Fruit fly (Drosophila melanogaster) whole organism, embryonic: ENCODE measurements around the gene CG5934.

Source experiments
- ATbp ChIP-seq: fragments of 200-800 bp; sonication (Bioruptor generic); optimal IDR thresholded peaks from 2 replicates; lab custom pipeline; 2017; ENCODE audit warnings: missing biosample characterization, mild to moderate bottlenecking, missing genetic modification characterization, missing genetic modification reagents
- Ada2b ChIP-seq: fragments of 200-800 bp; sonication (Bioruptor generic); IDR thresholded peaks from 2 replicates; pipeline ENCODE4 v1.3.6; 2022; ENCODE audit warnings: missing biosample characterization, missing genetic modification characterization
- Adf1 ChIP-seq: fragments of 200-800 bp; sonication (Bioruptor generic); IDR thresholded peaks from 2 replicates; pipeline ENCODE4 v1.3.6; 2022; ENCODE audit warnings: missing biosample characterization, missing genetic modification characterization
- CG1024 ChIP-seq: fragments of 200-800 bp; sonication (Bioruptor generic); IDR thresholded peaks from 2 replicates; pipeline ENCODE4 v1.3.6; 2022; ENCODE audit warnings: missing biosample characterization, missing genetic modification characterization
- CG10366 ChIP-seq: fragments of 200-800 bp; sonication (Bioruptor generic); IDR thresholded peaks from 2 replicates; pipeline ENCODE4 v1.3.6; 2022; ENCODE audit warnings: missing biosample characterization, missing genetic modification characterization
- CG12104 ChIP-seq: fragments of 200-800 bp; sonication (Bioruptor generic); optimal IDR thresholded peaks from 3 replicates; lab custom pipeline; 2016; ENCODE audit warnings: missing biosample characterization, missing genetic modification characterization
- CG1233 ChIP-seq: fragments of 200-800 bp; sonication (Bioruptor generic); optimal IDR thresholded peaks from 4 replicates; lab custom pipeline; 2018; ENCODE audit warnings: missing biosample characterization, mild to moderate bottlenecking, missing genetic modification characterization
- CG12659 ChIP-seq: fragments of 200-800 bp; sonication (Bioruptor generic); optimal IDR thresholded peaks from 3 replicates; lab custom pipeline; 2017; ENCODE audit warnings: mild to moderate bottlenecking, missing biosample characterization, missing genetic modification reagents, missing genetic modification characterization
- CG12744 ChIP-seq: fragments of 200-800 bp; sonication (Bioruptor generic); optimal IDR thresholded peaks from 2 replicates; lab custom pipeline; 2016; ENCODE audit warnings: missing biosample characterization, missing genetic modification characterization
- CG13424 ChIP-seq: fragments of 200-800 bp; sonication (Bioruptor generic); optimal IDR thresholded peaks from 2 replicates; lab custom pipeline; 2019; ENCODE audit warnings: missing biosample characterization, mild to moderate bottlenecking, missing genetic modification characterization, moderate library complexity
- CG1529 ChIP-seq: fragments of 200-800 bp; sonication (Bioruptor generic); optimal IDR thresholded peaks from 3 replicates; lab custom pipeline; 2018; ENCODE audit warnings: missing biosample characterization, missing genetic modification characterization
- CG15479 ChIP-seq: fragments of 200-800 bp; sonication (Bioruptor generic); optimal IDR thresholded peaks from 3 replicates; lab custom pipeline; 2019; ENCODE audit warnings: missing biosample characterization, mild to moderate bottlenecking, missing genetic modification characterization, moderate library complexity
- CG16815 ChIP-seq: fragments of 200-800 bp; sonication (Bioruptor generic); optimal IDR thresholded peaks from 3 replicates; lab custom pipeline; 2017; ENCODE audit warnings: missing biosample characterization, mild to moderate bottlenecking, missing genetic modification characterization
- CG17912 ChIP-seq: fragments of 200-800 bp; sonication (Bioruptor generic); optimal IDR thresholded peaks from 2 replicates; lab custom pipeline; 2018; ENCODE audit warnings: missing biosample characterization, mild to moderate bottlenecking, missing genetic modification characterization
- CG2875 ChIP-seq: fragments of 200-800 bp; sonication (Bioruptor generic); optimal IDR thresholded peaks from 2 replicates; lab custom pipeline; 2017; ENCODE audit warnings: missing biosample characterization, mild to moderate bottlenecking, missing genetic modification characterization, missing genetic modification reagents
- CG34376 ChIP-seq: fragments of 200-800 bp; sonication (Bioruptor generic); optimal IDR thresholded peaks from 2 replicates; lab custom pipeline; 2018; ENCODE audit warnings: missing biosample characterization, mild to moderate bottlenecking, missing genetic modification characterization
- CG42726 ChIP-seq: fragments of 200-800 bp; sonication (Bioruptor generic); IDR thresholded peaks from 2 replicates; pipeline ENCODE4 v1.3.6; 2022; ENCODE audit warnings: missing biosample characterization, missing genetic modification characterization; ENCODE audit not compliant: partially characterized antibody
- CG4360 ChIP-seq: fragments of 200-800 bp; sonication (Bioruptor generic); IDR thresholded peaks from 2 replicates; pipeline ENCODE4 v1.3.6; 2022; ENCODE audit warnings: missing biosample characterization, missing genetic modification characterization
- CG6683 ChIP-seq: fragments of 200-800 bp; sonication (Bioruptor generic); optimal IDR thresholded peaks from 2 replicates; lab custom pipeline; 2017; ENCODE audit warnings: missing biosample characterization, mild to moderate bottlenecking, missing genetic modification characterization, missing genetic modification reagents
- CG6813 ChIP-seq: fragments of 200-800 bp; sonication (Bioruptor generic); optimal IDR thresholded peaks from 2 replicates; lab custom pipeline; 2017; ENCODE audit warnings: missing biosample characterization, missing genetic modification characterization, mild to moderate bottlenecking, moderate library complexity, missing genetic modification reagents
- CG7786 ChIP-seq: fragments of 200-800 bp; sonication (Bioruptor generic); optimal IDR thresholded peaks from 2 replicates; lab custom pipeline; 2016; ENCODE audit warnings: missing biosample characterization, missing genetic modification characterization
- CG8478 ChIP-seq: fragments of >200 bp; optimal IDR thresholded peaks from 2 replicates; lab custom pipeline; 2018
- Chrac-16 ChIP-seq: fragments of 200-800 bp; sonication (Bioruptor generic); optimal IDR thresholded peaks from 3 replicates; lab custom pipeline; 2016; ENCODE audit warnings: missing biosample characterization, missing genetic modification characterization
- Drgx ChIP-seq: fragments of 200-800 bp; sonication (Bioruptor generic); IDR thresholded peaks from 2 replicates; pipeline ENCODE4 v1.3.6; 2022; ENCODE audit warnings: missing biosample characterization, missing genetic modification characterization
- Eip74EF ChIP-seq, 2 experiments: fragments of 200-800 bp in 1 of 2; fragments of >200 bp in 1 of 2; sonication (Bioruptor generic) in 1 of 2; optimal IDR thresholded peaks; 2 replicates each; lab custom pipeline; 2017 to 2019; ENCODE audit warnings: missing biosample characterization in 2 of 2, missing genetic modification characterization in 2 of 2, mild to moderate bottlenecking in 1 of 2, moderate library complexity in 1 of 2
- Fer1 ChIP-seq: fragments of 200-800 bp; sonication (Bioruptor generic); optimal IDR thresholded peaks from 2 replicates; lab custom pipeline; 2017; ENCODE audit warnings: missing biosample characterization, mild to moderate bottlenecking, missing genetic modification characterization
- HHEX ChIP-seq: fragments of 200-800 bp; sonication (Bioruptor generic); optimal IDR thresholded peaks from 3 replicates; lab custom pipeline; 2017; ENCODE audit warnings: missing biosample characterization, mild to moderate bottlenecking, missing genetic modification characterization, missing genetic modification reagents
- HmgD ChIP-seq: fragments of 200-800 bp; sonication (Bioruptor generic); optimal IDR thresholded peaks from 3 replicates; lab custom pipeline; 2016; ENCODE audit warnings: missing biosample characterization, missing genetic modification characterization
- HmgZ ChIP-seq: fragments of 200-800 bp; sonication (Bioruptor generic); optimal IDR thresholded peaks from 2 replicates; lab custom pipeline; 2018; ENCODE audit warnings: missing biosample characterization, mild to moderate bottlenecking, missing genetic modification characterization
- Hr39 ChIP-seq: fragments of >200 bp; optimal IDR thresholded peaks from 2 replicates; lab custom pipeline; 2017
- Lpt ChIP-seq: fragments of >200 bp; optimal IDR thresholded peaks from 2 replicates; lab custom pipeline; 2018; ENCODE audit warnings: missing biosample characterization, missing genetic modification characterization
- Med ChIP-seq: fragments of 200-800 bp; sonication (Bioruptor generic); peaks from one replicate; lab custom pipeline; 2016; ENCODE audit warnings: missing biosample characterization, missing genetic modification characterization, mild to moderate bottlenecking, inconsistent platforms, moderate library complexity
- Opbp ChIP-seq: fragments of 200-800 bp; sonication (Bioruptor generic); IDR thresholded peaks from 3 replicates; pipeline ENCODE4 v1.3.6; 2022; ENCODE audit warnings: missing biosample characterization, missing genetic modification characterization; ENCODE audit not compliant: partially characterized antibody
- Optix ChIP-seq: fragments of 200-800 bp; sonication (Bioruptor generic); IDR thresholded peaks from 3 replicates; pipeline ENCODE4 v1.3.6; 2022; ENCODE audit warnings: missing biosample characterization, missing genetic modification characterization
- Sin3A ChIP-seq: fragments of >200 bp; optimal IDR thresholded peaks from 2 replicates; lab custom pipeline; 2018
- Xrp1 ChIP-seq: fragments of 200-800 bp; sonication (Bioruptor generic); IDR thresholded peaks from 2 replicates; pipeline ENCODE4 v1.3.6; 2022; ENCODE audit warnings: missing biosample characterization, missing genetic modification characterization
- az2 ChIP-seq: fragments of 200-800 bp; sonication (Bioruptor generic); optimal IDR thresholded peaks from 3 replicates; lab custom pipeline; 2016; ENCODE audit warnings: missing biosample characterization, missing genetic modification characterization
- bsh ChIP-seq, 2 experiments: fragments of 200-800 bp; sonication (Bioruptor generic); optimal IDR thresholded peaks; 2 replicates each; lab custom pipeline; 2017 to 2018; ENCODE audit warnings: mild to moderate bottlenecking in 2 of 2, missing biosample characterization in 2 of 2, missing genetic modification characterization in 2 of 2, moderate library complexity in 1 of 2
- cg ChIP-seq: fragments of 200-800 bp; sonication (Bioruptor generic); optimal IDR thresholded peaks from 3 replicates; lab custom pipeline; 2019; ENCODE audit warnings: missing biosample characterization, mild to moderate bottlenecking, missing genetic modification characterization, moderate library complexity
- chn ChIP-seq: fragments of 200-800 bp; sonication (Bioruptor generic); optimal IDR thresholded peaks from 2 replicates; lab custom pipeline; 2016; ENCODE audit warnings: missing biosample characterization, missing genetic modification characterization
- crol ChIP-seq: fragments of 200-800 bp; sonication (Bioruptor generic); IDR thresholded peaks from 2 replicates; pipeline ENCODE4 v1.3.6; 2022; ENCODE audit warnings: missing biosample characterization, missing genetic modification characterization
- lbe ChIP-seq: fragments of 200-800 bp; sonication (Bioruptor generic); optimal IDR thresholded peaks from 2 replicates; lab custom pipeline; 2016; ENCODE audit warnings: missing biosample characterization, mild to moderate bottlenecking, missing genetic modification characterization
- mirr ChIP-seq: fragments of 200-800 bp; sonication (Bioruptor generic); optimal IDR thresholded peaks from 3 replicates; lab custom pipeline; 2018; ENCODE audit warnings: missing biosample characterization, mild to moderate bottlenecking, missing genetic modification characterization
- phol ChIP-seq: fragments of 200-800 bp; sonication (Bioruptor generic); optimal IDR thresholded peaks from 3 replicates; lab custom pipeline; 2018; ENCODE audit warnings: missing biosample characterization, mild to moderate bottlenecking, missing genetic modification characterization, moderate library complexity
- run ChIP-seq: fragments of 200-800 bp; sonication (Bioruptor generic); optimal IDR thresholded peaks from 3 replicates; lab custom pipeline; 2018; ENCODE audit warnings: missing biosample characterization, mild to moderate bottlenecking, missing genetic modification characterization
- sens ChIP-seq: fragments of 200-800 bp; sonication (Bioruptor generic); peaks from one replicate; lab custom pipeline; 2016; ENCODE audit warnings: missing biosample characterization, missing genetic modification characterization
- sna ChIP-seq: fragments of 200-800 bp; sonication (Bioruptor generic); IDR thresholded peaks from 2 replicates; pipeline ENCODE4 v1.3.6; 2022; ENCODE audit warnings: missing biosample characterization, missing genetic modification characterization; ENCODE audit not compliant: partially characterized antibody
- sug ChIP-seq: fragments of 200-800 bp; optimal IDR thresholded peaks from 2 replicates; lab custom pipeline; 2019; ENCODE audit warnings: missing biosample characterization, mild to moderate bottlenecking, missing genetic modification characterization, moderate library complexity
- toy ChIP-seq: fragments of 200-800 bp; sonication (Bioruptor generic); IDR thresholded peaks from 2 replicates; pipeline ENCODE4 v1.3.6; 2022; ENCODE audit warnings: missing biosample characterization, missing genetic modification characterization
- wek ChIP-seq: fragments of 200-800 bp; sonication (Bioruptor generic); optimal IDR thresholded peaks from 3 replicates; lab custom pipeline; 2018; ENCODE audit warnings: missing biosample characterization, mild to moderate bottlenecking, missing genetic modification characterization, moderate library complexity

Gene CG5934

dm6 chr3R:27253921-27254376 lies 19.6 kb upstream of the CG5934 start:
- TF ChIP-seq Sin3A (lab: Kevin White, UChicago): no peak
- TF ChIP-seq CG4360 (GFP tag; lab: Robert Waterston, UW): 0 out of 2 replicates have a peak, but pooled peaks have one; percentile 32
- TF ChIP-seq Opbp (GFP tag; lab: Robert Waterston, UW): no peak
- no peak for TF ChIP-seq CG42726 (GFP tag; lab: Robert Waterston, UW)
- no peak for TF ChIP-seq CG8478 (lab: Kevin White, UChicago)
- TF ChIP-seq phol (tag; lab: Kevin White, UChicago): no peak
- TF ChIP-seq Drgx (GFP tag; lab: Robert Waterston, UW): no peak
- no peak for TF ChIP-seq sna (GFP tag; lab: Robert Waterston, UW)
- no peak for TF ChIP-seq chn (GFP tag; lab: Kevin White, UChicago)
- no peak for TF ChIP-seq run (tag; lab: Kevin White, UChicago)
- no peak for TF ChIP-seq CG6683 (GFP tag; lab: Kevin White, UChicago)
- TF ChIP-seq Med (GFP tag; lab: Kevin White, UChicago): peak; percentile 49
- no peak for TF ChIP-seq Lpt (GFP tag; lab: Kevin White, UChicago)
- TF ChIP-seq Fer1 (GFP tag; lab: Kevin White, UChicago): no peak
- peak; percentile 24; the same call in 1 of the 2 replicates for TF ChIP-seq Xrp1
- no peak for TF ChIP-seq CG13424 (tag; lab: Kevin White, UChicago)
- no peak for TF ChIP-seq CG12659 (GFP tag; lab: Kevin White, UChicago)
- no peak for TF ChIP-seq crol (GFP tag; lab: Robert Waterston, UW)
- TF ChIP-seq toy (GFP tag; lab: Robert Waterston, UW): no peak
- TF ChIP-seq sens: peak; percentile 79
- TF ChIP-seq CG10366 (GFP tag; lab: Robert Waterston, UW): no peak
- peak in 1 of 2 experiments; percentile 52 for TF ChIP-seq bsh (GFP tag; optimal IDR thresholded peaks at IDR 0.05; lab: Kevin White, UChicago)
- no peak for TF ChIP-seq CG34376 (GFP tag; lab: Kevin White, UChicago)
- peak; percentile 28 for TF ChIP-seq CG1233 (GFP tag; lab: Kevin White, UChicago)
- TF ChIP-seq HmgD (GFP tag; lab: Kevin White, UChicago): no peak
- peak; percentile 41 for TF ChIP-seq CG2875
- TF ChIP-seq mirr: peak; percentile 32
- TF ChIP-seq Chrac-16 (GFP tag; lab: Kevin White, UChicago): no peak
- TF ChIP-seq Optix (GFP tag; lab: Robert Waterston, UW): no peak
- TF ChIP-seq CG15479 (GFP tag; lab: Kevin White, UChicago): peak; percentile 11
- TF ChIP-seq Ada2b (GFP tag; lab: Robert Waterston, UW): no peak
- no peak for TF ChIP-seq HHEX (GFP tag; lab: Kevin White, UChicago)
- TF ChIP-seq lbe (GFP tag; lab: Kevin White, UChicago): no peak
- peak; percentile 31 for TF ChIP-seq CG6813
- no peak for TF ChIP-seq CG12744
- TF ChIP-seq ATbp: peak; percentile 61
- no peak for TF ChIP-seq Eip74EF (GFP tag; optimal IDR thresholded peaks at IDR 0.05; lab: Kevin White, UChicago)
- no peak for TF ChIP-seq Adf1 (GFP tag; lab: Robert Waterston, UW)
- TF ChIP-seq wek (GFP tag; lab: Kevin White, UChicago): peak; percentile 22
- TF ChIP-seq CG12104: no peak
- TF ChIP-seq Hr39 (lab: Kevin White, UChicago): no peak
- TF ChIP-seq CG1529 (GFP tag; lab: Kevin White, UChicago): no peak
- peak; percentile 3 for TF ChIP-seq cg (GFP tag; lab: Kevin White, UChicago)
- TF ChIP-seq CG7786 (GFP tag; lab: Kevin White, UChicago): no peak
- TF ChIP-seq CG16815 (GFP tag; lab: Kevin White, UChicago): no peak
- no peak for TF ChIP-seq az2
- no peak for TF ChIP-seq HmgZ
- no peak for TF ChIP-seq CG1024 (GFP tag; lab: Robert Waterston, UW)
- TF ChIP-seq sug (tag; lab: Kevin White, UChicago): peak; percentile 96
- peak; percentile 18 for TF ChIP-seq CG17912
